Worm (Caenorhabditis elegans): ENCODE measurements around the gene gpa-17.

ce11 chrIII:2578993-2579392 is 7.4 kb upstream of the gpa-17 start, which contains the start of gene Y71H2B.8:
- TF ChIP-seq lin-38 (GFP tag; IDR thresholded peaks at IDR 0.05): no peak
- no peak for TF ChIP-seq ces-1 (GFP tag; optimal IDR thresholded peaks at IDR 0.05)
- no peak for TF ChIP-seq daf-16 (GFP tag; optimal IDR thresholded peaks at IDR 0.05)
- no peak for TF ChIP-seq daf-16 (tag; optimal IDR thresholded peaks at IDR 0.05)
- no peak for TF ChIP-seq unc-39 (tag; optimal IDR thresholded peaks at IDR 0.05)
- no peak for TF ChIP-seq mep-1 (tag; optimal IDR thresholded peaks at IDR 0.05)
- no peak for TF ChIP-seq ztf-11 (tag; optimal IDR thresholded peaks at IDR 0.05)
- no peak for TF ChIP-seq cey-2 (tag; optimal IDR thresholded peaks at IDR 0.05; ENCODE audit: borderline replicate concordance, insufficient read depth)
- TF ChIP-seq skn-1 (tag; optimal IDR thresholded peaks at IDR 0.05): no peak
- TF ChIP-seq nhr-10 (tag; optimal IDR thresholded peaks at IDR 0.05): no peak
- TF ChIP-seq ZK546.5 (tag; optimal IDR thresholded peaks at IDR 0.05): no peak
